Fruit fly (Drosophila melanogaster): ENCODE measurements around the gene Slu7.

dm6 chr3R:29086896-29087295, 48.0 kb upstream of the Slu7 start:
- no peak for TF ChIP-seq CG3919 (GFP tag; optimal IDR thresholded peaks at IDR 0.05)
- TF ChIP-seq CG9139 (GFP tag; optimal IDR thresholded peaks at IDR 0.05) = no peak
- TF ChIP-seq CG11294 (GFP tag; IDR thresholded peaks at IDR 0.05) = no peak
- no peak for TF ChIP-seq CG10669 (GFP tag; optimal IDR thresholded peaks at IDR 0.05)
- no peak for TF ChIP-seq Gug (GFP tag; IDR thresholded peaks at IDR 0.05)
- no peak for TF ChIP-seq CG31627 (GFP tag; optimal IDR thresholded peaks at IDR 0.05)
- TF ChIP-seq vri (GFP tag; optimal IDR thresholded peaks at IDR 0.05) = no peak

Data from whole organism, prepupa.